Worm (Caenorhabditis elegans) whole organism, midembryonic: ENCODE measurements around the gene C37C3.12.

Experiments used
- T22C8.4 ChIP-seq: fragments of 200-800 bp; sonication (Bioruptor generic); IDR thresholded peaks from 2 replicates; pipeline ENCODE4 v1.3.6; 2022; ENCODE audit warnings: missing genetic modification characterization, missing compliant biosample characterization
- cog-1 ChIP-seq: sonication (generic microtip); optimal IDR thresholded peaks from 2 replicates; lab custom pipeline; 2016; ENCODE audit warnings: missing genetic modification characterization, missing compliant biosample characterization
- flt-1 ChIP-seq: fragments of 200-800 bp; sonication (Bioruptor generic); IDR thresholded peaks from 2 replicates; pipeline ENCODE4 v1.3.6; 2022; ENCODE audit warnings: missing genetic modification characterization, missing compliant biosample characterization
- klf-2 ChIP-seq: fragments of 200-800 bp; sonication (Bioruptor generic); conservative IDR thresholded peaks from 2 replicates; pipeline ENCODE4 v1.3.6; 2022; ENCODE audit warnings: missing genetic modification reagents, missing genetic modification characterization, missing compliant biosample characterization
- med-1 ChIP-seq: sonication (generic microtip); optimal IDR thresholded peaks from 2 replicates; lab custom pipeline; 2017; ENCODE audit warnings: missing genetic modification characterization, mild to moderate bottlenecking, missing compliant biosample characterization, antibody characterized with exemption, missing genetic modification reagents; ENCODE audit not compliant: insufficient read depth
- ref-1 ChIP-seq: fragments of 200-800 bp; sonication (Bioruptor generic); conservative IDR thresholded peaks from 2 replicates; pipeline ENCODE4 v1.3.6; 2022; ENCODE audit warnings: missing genetic modification reagents, missing genetic modification characterization, missing compliant biosample characterization
- ztf-23 ChIP-seq: fragments of 200-800 bp; sonication (Bioruptor generic); IDR thresholded peaks from 2 replicates; pipeline ENCODE4 v1.3.6; 2022; ENCODE audit warnings: missing genetic modification reagents, missing genetic modification characterization, missing compliant biosample characterization
- ztf-29 ChIP-seq: fragments of 200-800 bp; sonication (Bioruptor generic); IDR thresholded peaks from 2 replicates; pipeline ENCODE4 v1.3.6; 2022; ENCODE audit warnings: missing genetic modification reagents, missing genetic modification characterization, missing compliant biosample characterization

- TF ChIP-seq cog-1 (no peak), med-1 (no peak), ztf-23 (no peak), flt-1 (GFP tag; lab: Robert Waterston, UW) (no peak), ztf-29 (GFP tag; lab: Robert Waterston, UW) (no peak), ref-1 (GFP tag; lab: Robert Waterston, UW) (no peak), T22C8.4 (GFP tag; lab: Robert Waterston, UW) (no peak), klf-2 (GFP tag; lab: Robert Waterston, UW) (no peak)
Observed at ce11 chrV:7824138-7824537, 15.2 kb downstream of the C37C3.12 start.
